Worm (Caenorhabditis elegans) whole organism, L4 larva: ENCODE data around the gene W02D7.8.
A peak's percentile ranks its signal among the peaks of the same experiment; 100 is the strongest.

Experiments used
- ceh-20 ChIP-seq: fragments of 200-800 bp; sonication (Bioruptor generic); IDR thresholded peaks from 2 replicates; pipeline ENCODE4 v1.3.6; 2022; ENCODE audit warnings: missing genetic modification reagents, missing genetic modification characterization, missing compliant biosample characterization
- ceh-44 ChIP-seq: fragments of 200-800 bp; sonication (Bioruptor generic); IDR thresholded peaks from 2 replicates; pipeline ENCODE4 v1.3.6; 2022; ENCODE audit warnings: missing genetic modification reagents, missing genetic modification characterization, missing compliant biosample characterization
- ces-1 ChIP-seq: fragments of 150-350 bp; sonication (generic microtip); optimal IDR thresholded peaks from 4 replicates; lab custom pipeline; 2014; ENCODE audit warnings: missing biosample characterization, missing genetic modification reagents, missing genetic modification characterization
- hif-1 ChIP-seq, 2 experiments: sonication (generic microtip); optimal IDR thresholded peaks; 2 replicates each; lab custom pipeline; 2016 to 2017; ENCODE audit warnings: missing compliant biosample characterization in 2 of 2, missing genetic modification characterization in 2 of 2, missing genetic modification reagents in 2 of 2, missing genotype in 2 of 2, mild to moderate bottlenecking in 1 of 2
- nhr-102 ChIP-seq: sonication (generic microtip); optimal IDR thresholded peaks from 2 replicates; lab custom pipeline; 2016; ENCODE audit warnings: mild to moderate bottlenecking, missing genetic modification characterization, moderate library complexity, missing compliant biosample characterization
- nhr-11 ChIP-seq: fragments of 150-350 bp; optimal IDR thresholded peaks from 2 replicates; lab custom pipeline; 2014; ENCODE audit warnings: missing biosample characterization, missing genetic modification characterization
- nhr-25 ChIP-seq: sonication (generic microtip); optimal IDR thresholded peaks from 2 replicates; lab custom pipeline; 2017; ENCODE audit warnings: missing genetic modification characterization, mild to moderate bottlenecking, missing compliant biosample characterization, antibody characterized with exemption, moderate library complexity, borderline replicate concordance; ENCODE audit not compliant: insufficient read depth
- spr-3 ChIP-seq: fragments of 200-800 bp; sonication (Bioruptor generic); optimal IDR thresholded peaks from 2 replicates; lab custom pipeline; 2018; ENCODE audit warnings: mild to moderate bottlenecking, missing genetic modification characterization, missing compliant biosample characterization
- unc-130 ChIP-seq: sonication (generic microtip); optimal IDR thresholded peaks from 2 replicates; lab custom pipeline; 2016; ENCODE audit warnings: missing genetic modification reagents, missing genetic modification characterization, missing compliant biosample characterization
- unc-39 ChIP-seq: sonication (generic microtip); optimal IDR thresholded peaks from 2 replicates; lab custom pipeline; 2017; ENCODE audit warnings: missing biosample characterization, missing genetic modification characterization
- unc-62 ChIP-seq, 3 experiments: fragments of 150-350 bp in 1 of 3; sonication (generic microtip); optimal IDR thresholded peaks in 2 of 3; peaks in 1 of 3; 1 replicate in 1 of 3; 2 replicates in 2 of 3; lab custom pipeline; 2014 to 2017; ENCODE audit warnings: missing biosample characterization in 3 of 3, missing genetic modification characterization in 3 of 3, missing genetic modification reagents in 3 of 3, missing genotype in 1 of 3

- TF ChIP-seq spr-3 (GFP tag; lab: Kevin White, UChicago), result no peak
- TF ChIP-seq unc-62 (GFP tag; optimal IDR thresholded peaks at IDR 0.05 in 1 of 2; lab: Kevin White, UChicago), result peak in 1 of 2 experiments; percentile 16
- TF ChIP-seq unc-62 (tag; optimal IDR thresholded peaks at IDR 0.05; lab: Kevin White, UChicago), result no peak
- TF ChIP-seq ces-1, result no peak
- TF ChIP-seq hif-1 (tag; optimal IDR thresholded peaks at IDR 0.05; lab: Kevin White, UChicago), result no peak
- no peak for TF ChIP-seq unc-130
- no peak for TF ChIP-seq ceh-20 (GFP tag; lab: Robert Waterston, UW)
- TF ChIP-seq nhr-11, result no peak
- TF ChIP-seq ceh-44, result no peak
- no peak for TF ChIP-seq nhr-25 (tag; lab: Kevin White, UChicago)
- no peak for TF ChIP-seq unc-39 (tag; lab: Kevin White, UChicago)
- no peak for TF ChIP-seq nhr-102
Measured at ce11 chrV:8342416-8342815, 36.1 kb upstream of the W02D7.8 start.
